Worm (Caenorhabditis elegans) whole organism, L4 larva: Measurements from ENCODE around the gene dcap-1.

Experiments used
- D1046.2 ChIP-seq: fragments of 200-800 bp; sonication (Bioruptor generic); IDR thresholded peaks from 2 replicates; pipeline ENCODE4 v1.3.6; 2022; ENCODE audit warnings: missing genetic modification characterization, missing compliant biosample characterization
- F10B5.3 ChIP-seq: sonication (generic microtip); optimal IDR thresholded peaks from 2 replicates; lab custom pipeline; 2016; ENCODE audit warnings: mild to moderate bottlenecking, missing genetic modification characterization, missing compliant biosample characterization
- F26F4.8 ChIP-seq: fragments of 200-800 bp; sonication (Bioruptor generic); conservative IDR thresholded peaks from 2 replicates; pipeline ENCODE4 v1.3.6; 2022; ENCODE audit warnings: missing genetic modification characterization, missing compliant biosample characterization
- F44E2.7 ChIP-seq: fragments of 200-800 bp; sonication (Bioruptor generic); IDR thresholded peaks from 2 replicates; pipeline ENCODE4 v2.1.2; 2022; ENCODE audit warnings: missing genetic modification characterization, missing compliant biosample characterization
- F49E8.2 ChIP-seq: sonication (generic microtip); optimal IDR thresholded peaks from 2 replicates; lab custom pipeline; 2016; ENCODE audit warnings: missing compliant biosample characterization, mild to moderate bottlenecking, missing genetic modification characterization, borderline replicate concordance
- R02D3.7 ChIP-seq: fragments of 150-350 bp; sonication (generic microtip); optimal IDR thresholded peaks from 3 replicates; lab custom pipeline; 2014; ENCODE audit warnings: missing biosample characterization, missing genetic modification characterization
- T20F7.1 ChIP-seq: fragments of 200-800 bp; sonication (Bioruptor generic); optimal IDR thresholded peaks from 2 replicates; lab custom pipeline; 2018; ENCODE audit warnings: mild to moderate bottlenecking, missing genetic modification characterization, missing compliant biosample characterization
- Y105C5A.15 ChIP-seq: fragments of 200-800 bp; sonication (Bioruptor generic); IDR thresholded peaks from 2 replicates; pipeline ENCODE4 v1.3.6; 2022; ENCODE audit warnings: missing genetic modification characterization, missing compliant biosample characterization
- Y48G9A.11 ChIP-seq: fragments of 200-800 bp; sonication (Bioruptor generic); IDR thresholded peaks from 2 replicates; pipeline ENCODE4 v1.3.6; 2022; ENCODE audit warnings: missing genetic modification reagents, missing genetic modification characterization, missing compliant biosample characterization
- Y75B8A.6 ChIP-seq: fragments of 200-800 bp; sonication (Bioruptor generic); IDR thresholded peaks from 2 replicates; pipeline ENCODE4 v1.3.6; 2022; ENCODE audit warnings: missing genetic modification reagents, missing genetic modification characterization, missing compliant biosample characterization
- aha-1 ChIP-seq: fragments of 150-350 bp; peaks from one replicate; lab custom pipeline; 2014; ENCODE audit warnings: missing biosample characterization, missing genetic modification characterization
- aly-2 ChIP-seq: sonication (generic microtip); optimal IDR thresholded peaks from 2 replicates; lab custom pipeline; 2018; ENCODE audit warnings: missing biosample characterization, missing genetic modification characterization
- attf-4 ChIP-seq: sonication (generic microtip); optimal IDR thresholded peaks from 3 replicates; lab custom pipeline; 2017; ENCODE audit warnings: missing biosample characterization, missing genetic modification characterization
- ceh-20 ChIP-seq: fragments of 200-800 bp; sonication (Bioruptor generic); IDR thresholded peaks from 2 replicates; pipeline ENCODE4 v1.3.6; 2022; ENCODE audit warnings: missing genetic modification reagents, missing genetic modification characterization, missing compliant biosample characterization
- ceh-62 ChIP-seq: sonication (generic microtip); optimal IDR thresholded peaks from 2 replicates; lab custom pipeline; 2017; ENCODE audit warnings: missing biosample characterization, missing genetic modification characterization
- ces-1 ChIP-seq: fragments of 150-350 bp; sonication (generic microtip); optimal IDR thresholded peaks from 4 replicates; lab custom pipeline; 2014; ENCODE audit warnings: missing biosample characterization, missing genetic modification reagents, missing genetic modification characterization
- dmd-6 ChIP-seq: fragments of 200-800 bp; sonication (Bioruptor generic); IDR thresholded peaks from 2 replicates; pipeline ENCODE4 v1.3.6; 2022; ENCODE audit warnings: missing genetic modification reagents, missing genetic modification characterization, missing compliant biosample characterization
- dmd-8 ChIP-seq: fragments of 200-800 bp; sonication (Bioruptor generic); IDR thresholded peaks from 2 replicates; pipeline ENCODE4 v1.3.6; 2022; ENCODE audit warnings: missing genetic modification characterization, missing compliant biosample characterization
- dve-1 ChIP-seq: sonication (generic microtip); optimal IDR thresholded peaks from 2 replicates; lab custom pipeline; 2017; ENCODE audit warnings: antibody characterized with exemption, mild to moderate bottlenecking, missing genetic modification characterization, missing compliant biosample characterization; ENCODE audit not compliant: insufficient read depth
- egl-43 ChIP-seq: fragments of 200-800 bp; sonication (Bioruptor generic); IDR thresholded peaks from 2 replicates; pipeline ENCODE4 v1.3.6; 2022; ENCODE audit warnings: missing genetic modification reagents, missing genetic modification characterization, missing compliant biosample characterization
- hmg-1.1 ChIP-seq: fragments of 200-800 bp; sonication (Bioruptor generic); IDR thresholded peaks from 2 replicates; pipeline ENCODE4 v1.3.6; 2022; ENCODE audit warnings: missing genetic modification reagents, missing genetic modification characterization, missing compliant biosample characterization
- jun-1 ChIP-seq: fragments of 150-350 bp; optimal IDR thresholded peaks from 2 replicates; lab custom pipeline; 2014; ENCODE audit warnings: missing biosample characterization, missing genetic modification reagents, missing genetic modification characterization
- lin-1 ChIP-seq: fragments of 200-800 bp; sonication (Bioruptor generic); IDR thresholded peaks from 2 replicates; pipeline ENCODE4 v1.3.6; 2022; ENCODE audit warnings: missing genetic modification reagents, missing genetic modification characterization, missing compliant biosample characterization
- lin-29 ChIP-seq: fragments of 200-800 bp; sonication (Bioruptor generic); IDR thresholded peaks from 2 replicates; pipeline ENCODE4 v1.3.6; 2022; ENCODE audit warnings: missing genetic modification reagents, missing genetic modification characterization, missing compliant biosample characterization
- lin-38 ChIP-seq: fragments of 200-800 bp; sonication (Bioruptor generic); IDR thresholded peaks from 2 replicates; pipeline ENCODE4 v1.3.6; 2022; ENCODE audit warnings: missing genetic modification reagents, missing genetic modification characterization, missing compliant biosample characterization
- lin-39 ChIP-seq: fragments of 150-350 bp; optimal IDR thresholded peaks from 2 replicates; lab custom pipeline; 2014; ENCODE audit warnings: missing biosample characterization, missing genetic modification reagents, missing genetic modification characterization
- lsy-2 ChIP-seq, 2 experiments: fragments of 150-350 bp in 1 of 2; sonication (generic microtip) in 1 of 2; optimal IDR thresholded peaks; 2 replicates each; lab custom pipeline; 2014 to 2017; ENCODE audit warnings: missing biosample characterization in 2 of 2, missing genetic modification characterization in 2 of 2
- madf-9 ChIP-seq: fragments of 200-800 bp; sonication (Bioruptor generic); conservative IDR thresholded peaks from 2 replicates; pipeline ENCODE4 v1.3.6; 2022; ENCODE audit warnings: missing genetic modification reagents, missing genetic modification characterization, missing compliant biosample characterization
- mdl-1 ChIP-seq, 2 experiments: fragments of 150-350 bp in 1 of 2; sonication (generic microtip) in 1 of 2; optimal IDR thresholded peaks; 2 replicates each; lab custom pipeline; 2014 to 2017; ENCODE audit warnings: missing biosample characterization in 2 of 2, missing genetic modification characterization in 2 of 2
- mdt-29 ChIP-seq: fragments of 200-800 bp; sonication (Bioruptor generic); IDR thresholded peaks from 2 replicates; pipeline ENCODE4 v1.3.6; 2022; ENCODE audit warnings: missing genetic modification reagents, missing genetic modification characterization, missing compliant biosample characterization
- mep-1 ChIP-seq: fragments of 150-350 bp; sonication (generic microtip); optimal IDR thresholded peaks from 3 replicates; lab custom pipeline; 2014; ENCODE audit warnings: missing biosample characterization, missing genetic modification characterization
- mxl-2 ChIP-seq: fragments of 200-800 bp; sonication (Bioruptor generic); conservative IDR thresholded peaks from 2 replicates; pipeline ENCODE4 v1.3.6; 2022; ENCODE audit warnings: missing genetic modification reagents, missing genetic modification characterization, missing compliant biosample characterization
- mxl-3 ChIP-seq: fragments of 200-800 bp; sonication (Bioruptor generic); optimal IDR thresholded peaks from 2 replicates; lab custom pipeline; 2018; ENCODE audit warnings: mild to moderate bottlenecking, missing genetic modification characterization, missing compliant biosample characterization
- nhr-10 ChIP-seq: fragments of 150-350 bp; optimal IDR thresholded peaks from 2 replicates; lab custom pipeline; 2014; ENCODE audit warnings: missing biosample characterization, missing genetic modification characterization
- nhr-11 ChIP-seq: fragments of 150-350 bp; optimal IDR thresholded peaks from 2 replicates; lab custom pipeline; 2014; ENCODE audit warnings: missing biosample characterization, missing genetic modification characterization
- nhr-111 ChIP-seq: fragments of 200-800 bp; sonication (Bioruptor generic); optimal IDR thresholded peaks from 2 replicates; lab custom pipeline; 2018; ENCODE audit warnings: mild to moderate bottlenecking, missing genetic modification characterization, missing compliant biosample characterization
- nhr-237 ChIP-seq: sonication (generic microtip); optimal IDR thresholded peaks from 2 replicates; lab custom pipeline; 2017; ENCODE audit warnings: missing biosample characterization, missing genetic modification characterization
- nhr-42 ChIP-seq: fragments of 200-800 bp; sonication (Bioruptor generic); IDR thresholded peaks from 2 replicates; pipeline ENCODE4 v1.3.6; 2022; ENCODE audit warnings: missing genetic modification characterization, missing compliant biosample characterization
- nhr-6 ChIP-seq: fragments of 150-350 bp; optimal IDR thresholded peaks from 2 replicates; lab custom pipeline; 2014; ENCODE audit warnings: missing biosample characterization, missing genetic modification characterization
- nhr-76 ChIP-seq: fragments of 150-350 bp; optimal IDR thresholded peaks from 2 replicates; lab custom pipeline; 2014; ENCODE audit warnings: missing biosample characterization, missing genetic modification characterization
- pha-4 ChIP-seq, 2 experiments: fragments of 150-350 bp in 1 of 2; fragments of 200-800 bp in 1 of 2; sonication (Bioruptor generic) in 1 of 2; IDR thresholded peaks in 1 of 2; optimal IDR thresholded peaks in 1 of 2; 2 replicates each; pipeline versions ENCODE4 v1.3.6 to Lab custom; 2014 to 2022; ENCODE audit warnings: missing genetic modification characterization in 2 of 2, missing genetic modification reagents in 2 of 2, missing biosample characterization in 1 of 2, missing compliant biosample characterization in 1 of 2
- php-3 ChIP-seq: fragments of 200-800 bp; sonication (Bioruptor generic); IDR thresholded peaks from 2 replicates; pipeline ENCODE4 v1.3.6; 2022; ENCODE audit warnings: missing genetic modification reagents, missing genetic modification characterization, missing compliant biosample characterization
- sdz-12 ChIP-seq: fragments of 200-800 bp; sonication (Bioruptor generic); optimal IDR thresholded peaks from 2 replicates; lab custom pipeline; 2018; ENCODE audit warnings: mild to moderate bottlenecking, missing genetic modification characterization, missing compliant biosample characterization
- set-16 ChIP-seq: fragments of 200-800 bp; sonication (Bioruptor generic); IDR thresholded peaks from 2 replicates; pipeline ENCODE4 v1.3.6; 2022; ENCODE audit warnings: missing genetic modification reagents, missing genetic modification characterization, missing compliant biosample characterization
- skn-1 ChIP-seq: fragments of 150-350 bp; optimal IDR thresholded peaks from 2 replicates; lab custom pipeline; 2014; ENCODE audit warnings: missing biosample characterization, missing genetic modification characterization
- spr-3 ChIP-seq: fragments of 200-800 bp; sonication (Bioruptor generic); optimal IDR thresholded peaks from 2 replicates; lab custom pipeline; 2018; ENCODE audit warnings: mild to moderate bottlenecking, missing genetic modification characterization, missing compliant biosample characterization
- tra-1 ChIP-seq: fragments of 200-800 bp; sonication (Bioruptor generic); IDR thresholded peaks from 2 replicates; pipeline ENCODE4 v1.3.6; 2022; ENCODE audit warnings: missing genetic modification reagents, missing genetic modification characterization, missing compliant biosample characterization
- unc-39 ChIP-seq: sonication (generic microtip); optimal IDR thresholded peaks from 2 replicates; lab custom pipeline; 2017; ENCODE audit warnings: missing biosample characterization, missing genetic modification characterization
- vab-7 ChIP-seq: fragments of 200-800 bp; sonication (Bioruptor generic); IDR thresholded peaks from 2 replicates; pipeline ENCODE4 v1.3.6; 2022; ENCODE audit warnings: missing genetic modification reagents, missing genetic modification characterization, missing compliant biosample characterization
- zag-1 ChIP-seq: fragments of 150-350 bp; optimal IDR thresholded peaks from 2 replicates; lab custom pipeline; 2014; ENCODE audit warnings: missing biosample characterization, missing genetic modification characterization
- zip-2 ChIP-seq: fragments of 150-350 bp; optimal IDR thresholded peaks from 2 replicates; lab custom pipeline; 2014; ENCODE audit warnings: missing biosample characterization, missing genetic modification characterization
- ztf-7 ChIP-seq: fragments of 150-350 bp; optimal IDR thresholded peaks from 2 replicates; lab custom pipeline; 2014; ENCODE audit warnings: missing biosample characterization, missing genetic modification characterization

Gene dcap-1

ce11 chrIV:1070383-1070782 is 15.8 kb upstream of the dcap-1 start (continued):
- TF ChIP-seq lin-38 (GFP tag; lab: Robert Waterston, UW) (peak; percentile 54), sdz-12 (GFP tag; lab: Kevin White, UChicago) (no peak), pha-4 (GFP tag; IDR thresholded peaks at IDR 0.05; lab: Robert Waterston, UW) (peak; percentile 85), pha-4 (tag; optimal IDR thresholded peaks at IDR 0.05; lab: Kevin White, UChicago) (no peak), ceh-20 (GFP tag; lab: Robert Waterston, UW) (peak; percentile 90), mdl-1 (tag; optimal IDR thresholded peaks at IDR 0.05; lab: Kevin White, UChicago) (peak; percentile 86 to 94), F49E8.2 (no peak), unc-39 (no peak), ces-1 (GFP tag; lab: Kevin White, UChicago) (no peak), F44E2.7 (GFP tag; lab: Robert Waterston, UW) (no peak), nhr-10 (tag; lab: Kevin White, UChicago) (peak; percentile 34), aha-1 (tag; lab: Kevin White, UChicago) (peak; percentile 79), nhr-76 (no peak), lin-1 (peak; percentile 51; the same call in 1 of the 2 replicates), F10B5.3 (peak; percentile 46), attf-4 (tag; lab: Kevin White, UChicago) (peak; percentile 40), php-3 (GFP tag; lab: Robert Waterston, UW) (peak; percentile 59; the same call in 1 of the 2 replicates), hmg-1.1 (GFP tag; lab: Robert Waterston, UW) (peak; percentile 84), D1046.2 (no peak), Y105C5A.15 (no peak), lin-29 (GFP tag; lab: Robert Waterston, UW) (0 out of 2 replicates have a peak, but pooled peaks have one; percentile 15), F26F4.8 (no peak), vab-7 (GFP tag; lab: Robert Waterston, UW) (no peak), nhr-237 (tag; lab: Kevin White, UChicago) (no peak), ceh-62 (tag; lab: Kevin White, UChicago) (no peak), R02D3.7 (tag; lab: Kevin White, UChicago) (no peak), aly-2 (tag; lab: Kevin White, UChicago) (no peak), egl-43 (GFP tag; lab: Robert Waterston, UW) (peak; percentile 80), madf-9 (GFP tag; lab: Robert Waterston, UW) (0 out of 2 replicates have a peak, but pooled peaks have one; percentile 26), lin-39 (tag; lab: Kevin White, UChicago) (no peak), nhr-11 (tag; lab: Kevin White, UChicago) (peak; percentile 85), spr-3 (GFP tag; lab: Kevin White, UChicago) (no peak), nhr-111 (GFP tag; lab: Kevin White, UChicago) (no peak), dmd-6 (GFP tag; lab: Robert Waterston, UW) (peak; percentile 86), zip-2 (tag; lab: Kevin White, UChicago) (no peak), dmd-8 (GFP tag; lab: Robert Waterston, UW) (no peak), mxl-2 (no peak), mdt-29 (GFP tag; lab: Robert Waterston, UW) (no peak), nhr-42 (peak; percentile 81), Y75B8A.6 (GFP tag; lab: Robert Waterston, UW) (no peak), skn-1 (tag; lab: Kevin White, UChicago) (no peak), set-16 (GFP tag; lab: Robert Waterston, UW) (peak; percentile 95), mxl-3 (peak; percentile 23), ztf-7 (tag; lab: Kevin White, UChicago) (no peak), jun-1 (tag; lab: Kevin White, UChicago) (no peak), lsy-2 (tag; optimal IDR thresholded peaks at IDR 0.05; lab: Kevin White, UChicago) (peak; percentile 76 to 83), dve-1 (peak; percentile 97), mep-1 (tag; lab: Kevin White, UChicago) (peak; percentile 84), Y48G9A.11 (no peak), tra-1 (GFP tag; lab: Robert Waterston, UW) (peak; percentile 62; the same call in 1 of the 2 replicates), zag-1 (peak; percentile 43), nhr-6 (peak; percentile 52), T20F7.1 (GFP tag; lab: Kevin White, UChicago) (no peak)
